Fruit fly (Drosophila melanogaster) whole organism, embryonic: ENCODE data around the gene DnaJ-H.
A peak's percentile ranks its signal among the peaks of the same experiment; 100 is the strongest.

ENCODE experiments used
- B-H2 ChIP-seq: fragments of 200-800 bp; sonication (Bioruptor generic); optimal IDR thresholded peaks from 2 replicates; lab custom pipeline; 2018; ENCODE audit warnings: missing biosample characterization, mild to moderate bottlenecking, missing genetic modification characterization
- Blimp-1 ChIP-seq: fragments of 200-800 bp; sonication (Bioruptor generic); optimal IDR thresholded peaks from 3 replicates; lab custom pipeline; 2018; ENCODE audit warnings: missing biosample characterization, missing genetic modification characterization, mild to moderate bottlenecking, moderate library complexity, missing genetic modification reagents
- BtbVII ChIP-seq: fragments of 200-800 bp; sonication (Bioruptor generic); optimal IDR thresholded peaks from 3 replicates; lab custom pipeline; 2017; ENCODE audit warnings: missing biosample characterization, mild to moderate bottlenecking, missing genetic modification characterization
- CG12391 ChIP-seq: fragments of 200-800 bp; sonication (Bioruptor generic); optimal IDR thresholded peaks from 3 replicates; lab custom pipeline; 2018; ENCODE audit warnings: missing biosample characterization, mild to moderate bottlenecking, missing genetic modification characterization, moderate library complexity
- CG13424 ChIP-seq: fragments of 200-800 bp; sonication (Bioruptor generic); optimal IDR thresholded peaks from 2 replicates; lab custom pipeline; 2019; ENCODE audit warnings: missing biosample characterization, mild to moderate bottlenecking, missing genetic modification characterization, moderate library complexity
- CG14667 ChIP-seq: fragments of 200-800 bp; sonication (Bioruptor generic); IDR thresholded peaks from 2 replicates; pipeline ENCODE4 v1.3.6; 2022; ENCODE audit warnings: missing biosample characterization, missing genetic modification characterization
- CG17328 ChIP-seq: fragments of 200-800 bp; sonication (Bioruptor generic); IDR thresholded peaks from 2 replicates; pipeline ENCODE4 v1.3.6; 2022; ENCODE audit warnings: missing biosample characterization, missing genetic modification characterization
- CG17829 ChIP-seq: fragments of 200-800 bp; optimal IDR thresholded peaks from 2 replicates; lab custom pipeline; 2019; ENCODE audit warnings: missing biosample characterization, mild to moderate bottlenecking, missing genetic modification characterization, moderate library complexity
- CG18599 ChIP-seq: fragments of 200-800 bp; sonication (Bioruptor generic); optimal IDR thresholded peaks from 3 replicates; lab custom pipeline; 2017; ENCODE audit warnings: missing biosample characterization, missing genetic modification characterization, mild to moderate bottlenecking, moderate library complexity, missing genetic modification reagents
- CG2712 ChIP-seq: fragments of 200-800 bp; optimal IDR thresholded peaks from 3 replicates; lab custom pipeline; 2019; ENCODE audit warnings: missing biosample characterization, mild to moderate bottlenecking, missing genetic modification characterization, moderate library complexity
- CG30403 ChIP-seq: fragments of 200-800 bp; sonication (Bioruptor generic); optimal IDR thresholded peaks from 3 replicates; lab custom pipeline; 2016; ENCODE audit warnings: missing biosample characterization, missing genetic modification characterization
- CG31365 ChIP-seq: fragments of 200-800 bp; sonication (Bioruptor generic); optimal IDR thresholded peaks from 2 replicates; lab custom pipeline; 2018; ENCODE audit warnings: missing biosample characterization, mild to moderate bottlenecking, missing genetic modification characterization
- CG31388 ChIP-seq: fragments of 200-800 bp; sonication (Bioruptor generic); optimal IDR thresholded peaks from 2 replicates; lab custom pipeline; 2016; ENCODE audit warnings: missing biosample characterization, missing genetic modification characterization
- CG31441 ChIP-seq: fragments of 200-800 bp; sonication (Bioruptor generic); IDR thresholded peaks from 2 replicates; pipeline ENCODE4 v1.3.6; 2022; ENCODE audit warnings: missing biosample characterization, missing genetic modification characterization
- CG4404 ChIP-seq: fragments of 200-800 bp; sonication (Bioruptor generic); IDR thresholded peaks from 2 replicates; pipeline ENCODE4 v1.3.6; 2022; ENCODE audit warnings: missing biosample characterization, missing genetic modification characterization
- CG4707 ChIP-seq: fragments of 200-800 bp; sonication (Bioruptor generic); optimal IDR thresholded peaks from 2 replicates; lab custom pipeline; 2018; ENCODE audit warnings: missing biosample characterization, mild to moderate bottlenecking, missing genetic modification characterization, moderate library complexity
- CG6254 ChIP-seq: fragments of 200-800 bp; sonication (Bioruptor generic); optimal IDR thresholded peaks from 3 replicates; lab custom pipeline; 2017; ENCODE audit warnings: mild to moderate bottlenecking, missing biosample characterization, missing genetic modification reagents, missing genetic modification characterization
- CG6854 ChIP-seq: fragments of 200-800 bp; sonication (Bioruptor generic); optimal IDR thresholded peaks from 3 replicates; lab custom pipeline; 2017; ENCODE audit warnings: missing biosample characterization, mild to moderate bottlenecking, missing genetic modification characterization
- CG9727 ChIP-seq: fragments of 200-800 bp; sonication (Bioruptor generic); optimal IDR thresholded peaks from 3 replicates; lab custom pipeline; 2017; ENCODE audit warnings: missing biosample characterization, mild to moderate bottlenecking, missing genetic modification characterization
- Drgx ChIP-seq: fragments of 200-800 bp; sonication (Bioruptor generic); IDR thresholded peaks from 2 replicates; pipeline ENCODE4 v1.3.6; 2022; ENCODE audit warnings: missing biosample characterization, missing genetic modification characterization
- Gsc ChIP-seq: fragments of 200-800 bp; sonication (Bioruptor generic); IDR thresholded peaks from 2 replicates; pipeline ENCODE4 v1.3.6; 2022; ENCODE audit warnings: missing biosample characterization, missing genetic modification characterization
- HLH3B ChIP-seq: fragments of 200-800 bp; sonication (Bioruptor generic); IDR thresholded peaks from 2 replicates; pipeline ENCODE4 v1.3.6; 2022; ENCODE audit warnings: missing biosample characterization, missing genetic modification characterization
- Hmr ChIP-seq: fragments of 200-800 bp; sonication (Bioruptor generic); optimal IDR thresholded peaks from 3 replicates; lab custom pipeline; 2017; ENCODE audit warnings: mild to moderate bottlenecking, missing biosample characterization, missing genetic modification reagents, missing genetic modification characterization
- Hr51 ChIP-seq, 2 experiments: fragments of 200-800 bp; sonication (Bioruptor generic); optimal IDR thresholded peaks; 2 replicates in 1 of 2; 3 replicates in 1 of 2; lab custom pipeline; 2016 to 2018; ENCODE audit warnings: missing biosample characterization in 2 of 2, missing genetic modification characterization in 2 of 2, mild to moderate bottlenecking in 1 of 2, moderate library complexity in 1 of 2
- MTF-1 ChIP-seq: fragments of 200-800 bp; sonication (Bioruptor generic); optimal IDR thresholded peaks from 2 replicates; lab custom pipeline; 2018; ENCODE audit warnings: missing biosample characterization, mild to moderate bottlenecking, missing genetic modification characterization, borderline replicate concordance
- Meics ChIP-seq: fragments of 200-800 bp; sonication (Bioruptor generic); optimal IDR thresholded peaks from 2 replicates; lab custom pipeline; 2017; ENCODE audit warnings: missing biosample characterization, mild to moderate bottlenecking, missing genetic modification characterization
- Nf-YC ChIP-seq: fragments of 200-800 bp; optimal IDR thresholded peaks from 3 replicates; lab custom pipeline; 2019; ENCODE audit warnings: missing biosample characterization, mild to moderate bottlenecking, missing genetic modification characterization, moderate library complexity
- Pdp1 ChIP-seq, 2 experiments: fragments of 200-800 bp; sonication (Bioruptor generic); optimal IDR thresholded peaks; 3 replicates each; lab custom pipeline; 2016; ENCODE audit warnings: missing biosample characterization in 2 of 2, missing genetic modification characterization in 2 of 2, mild to moderate bottlenecking in 1 of 2, moderate library complexity in 1 of 2
- Scr ChIP-seq: fragments of 200-800 bp; sonication (Bioruptor generic); IDR thresholded peaks from 2 replicates; pipeline ENCODE4 v1.3.6; 2022; ENCODE audit warnings: missing biosample characterization, missing genetic modification characterization; ENCODE audit not compliant: partially characterized antibody
- Sox102F ChIP-seq: fragments of 200-800 bp; sonication (Bioruptor generic); optimal IDR thresholded peaks from 2 replicates; lab custom pipeline; 2018; ENCODE audit warnings: missing biosample characterization, mild to moderate bottlenecking, missing genetic modification characterization, moderate library complexity
- Ssrp ChIP-seq: fragments of 200-800 bp; sonication (Bioruptor generic); optimal IDR thresholded peaks from 2 replicates; lab custom pipeline; 2018; ENCODE audit warnings: missing biosample characterization, mild to moderate bottlenecking, missing genetic modification characterization, moderate library complexity
- Tbp ChIP-seq: fragments of >200 bp; optimal IDR thresholded peaks from 2 replicates; lab custom pipeline; 2018; ENCODE audit warnings: missing biosample characterization, missing genetic modification characterization
- Usf ChIP-seq: fragments of 200-800 bp; sonication (Bioruptor generic); optimal IDR thresholded peaks from 2 replicates; lab custom pipeline; 2017; ENCODE audit warnings: missing genotype, missing biosample characterization, missing genetic modification characterization
- Xbp1 ChIP-seq: fragments of 200-800 bp; sonication (Bioruptor generic); optimal IDR thresholded peaks from 3 replicates; lab custom pipeline; 2016; ENCODE audit warnings: missing biosample characterization, mild to moderate bottlenecking, missing genetic modification characterization
- ara ChIP-seq: fragments of 200-800 bp; sonication (Bioruptor generic); IDR thresholded peaks from 2 replicates; pipeline ENCODE4 v1.3.6; 2022; ENCODE audit warnings: missing biosample characterization, missing genetic modification characterization
- bcd ChIP-seq: fragments of 200-800 bp; sonication (Bioruptor generic); optimal IDR thresholded peaks from 2 replicates; lab custom pipeline; 2017; ENCODE audit warnings: missing biosample characterization, mild to moderate bottlenecking, missing genetic modification characterization
- cad ChIP-seq: fragments of >200 bp; optimal IDR thresholded peaks from 2 replicates; lab custom pipeline; 2017; ENCODE audit warnings: missing biosample characterization, missing genetic modification characterization
- cato ChIP-seq: fragments of 200-800 bp; sonication (Bioruptor generic); optimal IDR thresholded peaks from 2 replicates; lab custom pipeline; 2016; ENCODE audit warnings: missing biosample characterization, missing genetic modification characterization, borderline replicate concordance
- chif ChIP-seq, 2 experiments: fragments of 200-800 bp; sonication (Bioruptor generic); optimal IDR thresholded peaks; 3 replicates each; lab custom pipeline; 2016; ENCODE audit warnings: missing biosample characterization in 2 of 2, missing genetic modification characterization in 2 of 2
- chinmo ChIP-seq: fragments of 200-800 bp; sonication (Bioruptor generic); IDR thresholded peaks from 4 replicates; pipeline ENCODE4 v1.3.6; 2022; ENCODE audit warnings: missing biosample characterization, missing genetic modification characterization; ENCODE audit not compliant: partially characterized antibody
- ems ChIP-seq: fragments of 200-800 bp; sonication (Bioruptor generic); optimal IDR thresholded peaks from 3 replicates; lab custom pipeline; 2016; ENCODE audit warnings: missing biosample characterization, missing genetic modification characterization
- grn ChIP-seq: fragments of 200-800 bp; sonication (Bioruptor generic); optimal IDR thresholded peaks from 3 replicates; lab custom pipeline; 2017; ENCODE audit warnings: missing biosample characterization, missing genetic modification characterization
- gsb-n ChIP-seq: fragments of 200-800 bp; sonication (Bioruptor generic); optimal IDR thresholded peaks from 3 replicates; lab custom pipeline; 2018; ENCODE audit warnings: missing biosample characterization, mild to moderate bottlenecking, missing genetic modification characterization
- knrl ChIP-seq: fragments of 200-800 bp; sonication (Bioruptor generic); IDR thresholded peaks from 3 replicates; pipeline ENCODE4 v1.3.6; 2022; ENCODE audit warnings: missing biosample characterization, missing genetic modification characterization; ENCODE audit not compliant: partially characterized antibody
- lilli ChIP-seq: fragments of 200-800 bp; sonication (Bioruptor generic); optimal IDR thresholded peaks from 3 replicates; lab custom pipeline; 2016; ENCODE audit warnings: missing biosample characterization, missing genetic modification characterization
- luna ChIP-seq: fragments of 200-800 bp; sonication (Bioruptor generic); optimal IDR thresholded peaks from 2 replicates; lab custom pipeline; 2016; ENCODE audit warnings: missing biosample characterization, missing genetic modification characterization
- mirr ChIP-seq: fragments of 200-800 bp; sonication (Bioruptor generic); optimal IDR thresholded peaks from 3 replicates; lab custom pipeline; 2018; ENCODE audit warnings: missing biosample characterization, mild to moderate bottlenecking, missing genetic modification characterization
- pb ChIP-seq: fragments of 200-800 bp; sonication (Bioruptor generic); optimal IDR thresholded peaks from 3 replicates; lab custom pipeline; 2016; ENCODE audit warnings: missing biosample characterization, missing genetic modification characterization
- sens ChIP-seq: fragments of 200-800 bp; sonication (Bioruptor generic); peaks from one replicate; lab custom pipeline; 2016; ENCODE audit warnings: missing biosample characterization, missing genetic modification characterization
- sug ChIP-seq: fragments of 200-800 bp; optimal IDR thresholded peaks from 2 replicates; lab custom pipeline; 2019; ENCODE audit warnings: missing biosample characterization, mild to moderate bottlenecking, missing genetic modification characterization, moderate library complexity
- tio ChIP-seq: fragments of 200-800 bp; sonication (Bioruptor generic); optimal IDR thresholded peaks from 2 replicates; lab custom pipeline; 2017; ENCODE audit warnings: missing biosample characterization, missing genetic modification characterization, inconsistent platforms
- unpg ChIP-seq: fragments of 200-800 bp; sonication (Bioruptor generic); optimal IDR thresholded peaks from 3 replicates; lab custom pipeline; 2018; ENCODE audit warnings: missing biosample characterization, mild to moderate bottlenecking, missing genetic modification characterization, moderate library complexity

The DnaJ-H gene

dm6 chr2L:13206077-13206668 lies 40.3 kb upstream of the DnaJ-H start (continued):
- no peak for TF ChIP-seq Blimp-1 (GFP tag; lab: Kevin White, UChicago)
- 0 out of 4 replicates have a peak, but pooled peaks have one; percentile 71 for TF ChIP-seq chinmo
- TF ChIP-seq luna = no peak
- no peak for TF ChIP-seq Usf (GFP tag; lab: Kevin White, UChicago)
- TF ChIP-seq CG12391 = no peak
- TF ChIP-seq tio (GFP tag; lab: Kevin White, UChicago) = no peak
- TF ChIP-seq cad (GFP tag; lab: Kevin White, UChicago) = no peak
- peak; percentile 28 for TF ChIP-seq BtbVII (GFP tag; lab: Kevin White, UChicago)
- TF ChIP-seq bcd (GFP tag; lab: Kevin White, UChicago) = no peak
- no peak for TF ChIP-seq gsb-n (tag; lab: Kevin White, UChicago)
- peak; percentile 63 for TF ChIP-seq Drgx (GFP tag; lab: Robert Waterston, UW)
- no peak for TF ChIP-seq CG17328 (GFP tag; lab: Robert Waterston, UW)
- TF ChIP-seq CG18599 (GFP tag; lab: Kevin White, UChicago) = peak; percentile 9
- TF ChIP-seq B-H2 (GFP tag; lab: Kevin White, UChicago) = peak; percentile 35
- no peak for TF ChIP-seq CG31388 (GFP tag; lab: Kevin White, UChicago)
- TF ChIP-seq Scr = no peak
- TF ChIP-seq Hmr (GFP tag; lab: Kevin White, UChicago) = peak; percentile 23
- peak; percentile 98 for TF ChIP-seq sug (tag; lab: Kevin White, UChicago)
- no peak for TF ChIP-seq CG17829 (tag; lab: Kevin White, UChicago)
- TF ChIP-seq lilli (GFP tag; lab: Kevin White, UChicago) = peak; percentile 18
- TF ChIP-seq ems = no peak
- no peak for TF ChIP-seq CG30403 (GFP tag; lab: Kevin White, UChicago)
- no peak for TF ChIP-seq Gsc (GFP tag; lab: Robert Waterston, UW)
- TF ChIP-seq CG6854 (GFP tag; lab: Kevin White, UChicago) = no peak
- no peak for TF ChIP-seq CG31365
- TF ChIP-seq CG9727 = no peak
- no peak for TF ChIP-seq Sox102F
- no peak for TF ChIP-seq Nf-YC
- TF ChIP-seq CG31441 (GFP tag; lab: Robert Waterston, UW) = no peak
- TF ChIP-seq Meics (GFP tag; lab: Kevin White, UChicago) = peak; percentile 32
- no peak for TF ChIP-seq pb (GFP tag; lab: Kevin White, UChicago)
- peak; percentile 62 for TF ChIP-seq grn (GFP tag; lab: Kevin White, UChicago)
- no peak for TF ChIP-seq Ssrp
- no peak for TF ChIP-seq CG14667 (GFP tag; lab: Robert Waterston, UW)
- TF ChIP-seq Xbp1 (GFP tag; lab: Kevin White, UChicago) = no peak
- TF ChIP-seq HLH3B = no peak
- TF ChIP-seq sens (GFP tag; lab: Kevin White, UChicago) = peak; percentile 63
- TF ChIP-seq CG13424 = no peak
- no peak for TF ChIP-seq knrl (GFP tag; lab: Robert Waterston, UW)
- TF ChIP-seq Tbp (GFP tag; lab: Kevin White, UChicago) = no peak
- peak in 1 of 2 experiments; percentile 78 for TF ChIP-seq Pdp1 (GFP tag; optimal IDR thresholded peaks at IDR 0.05; lab: Kevin White, UChicago)

DNA sequence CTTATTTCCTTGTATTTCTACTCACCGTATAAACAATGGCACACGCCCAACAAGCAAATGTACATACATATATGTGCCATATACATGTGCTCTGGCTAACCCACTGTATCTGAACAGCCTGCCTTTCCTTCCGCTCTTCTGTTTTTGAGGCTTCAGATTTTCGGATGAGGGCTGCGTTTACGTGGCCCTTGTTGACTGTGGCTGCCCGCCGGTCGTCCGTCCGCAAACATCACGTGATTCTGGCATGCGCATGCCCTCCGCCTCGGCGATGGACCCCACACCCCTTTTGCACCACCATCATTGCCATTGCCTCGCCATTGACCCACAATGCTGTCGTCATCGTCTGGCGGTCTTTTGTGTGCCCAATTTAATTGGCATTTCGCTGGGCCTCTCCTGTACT lies 39.4 kb upstream of the DnaJ-H start:
- TF ChIP-seq Hr51 (GFP tag; optimal IDR thresholded peaks at IDR 0.05; lab: Kevin White, UChicago) (no peak), unpg (peak; percentile 5), CG31365 (peak; percentile 41), CG4707 (GFP tag; lab: Kevin White, UChicago) (peak; percentile 55), CG2712 (tag; lab: Kevin White, UChicago) (no peak), CG6254 (GFP tag; lab: Kevin White, UChicago) (peak; percentile 60), mirr (GFP tag; lab: Kevin White, UChicago) (peak; percentile 71), CG4404 (no peak), cato (GFP tag; lab: Kevin White, UChicago) (no peak), MTF-1 (GFP tag; lab: Kevin White, UChicago) (peak; percentile 36), chif (GFP tag; optimal IDR thresholded peaks at IDR 0.05; lab: Kevin White, UChicago) (peak in 1 of 2 experiments; percentile 8), ara (GFP tag; lab: Robert Waterston, UW) (no peak)
